Fruit fly (Drosophila melanogaster) whole organism, adult: ENCODE data around the gene CG9920.

Experiments used
- CG7045 ChIP-seq: fragments of 200-800 bp; sonication (Bioruptor generic); optimal IDR thresholded peaks from 2 replicates; lab custom pipeline; 2017; ENCODE audit warnings: missing biosample characterization, mild to moderate bottlenecking, missing genetic modification characterization
- Crg-1 ChIP-seq: fragments of 200-800 bp; sonication (Bioruptor generic); optimal IDR thresholded peaks from 2 replicates; lab custom pipeline; 2016; ENCODE audit warnings: missing biosample characterization, missing genetic modification characterization

DNA sequence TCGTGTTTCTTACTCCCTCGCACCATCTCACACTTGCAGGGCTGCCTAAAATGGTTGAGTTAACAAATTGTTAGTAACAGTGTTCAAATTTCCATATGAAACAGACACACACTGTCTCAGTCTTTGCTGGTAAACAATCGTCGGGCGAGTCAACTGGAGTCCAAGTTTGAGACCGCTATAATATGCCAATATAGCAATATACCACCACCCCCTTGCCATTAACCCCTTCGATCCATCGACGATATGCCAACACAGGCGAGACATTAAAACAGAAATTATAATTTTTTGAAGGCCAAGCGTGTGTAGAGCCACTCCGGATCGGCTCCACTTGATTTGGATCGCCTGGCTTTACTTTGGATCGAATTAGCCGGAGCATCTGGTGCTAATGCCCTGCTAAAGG, 43.8 kb downstream of the CG9920 start:
- no peak for TF ChIP-seq CG7045 (GFP tag; lab: Kevin White, UChicago)
- TF ChIP-seq Crg-1 = no peak
